Worm (Caenorhabditis elegans) whole organism, early embryonic: ENCODE data around the gene ints-6.
"Not testable (repeated sequence)": the region's sequence is repeated elsewhere in the genome, so short reads cannot be mapped to it uniquely, and the experiment has no call there.

Source experiments
- B0310.2 ChIP-seq: sonication (generic microtip); optimal IDR thresholded peaks from 2 replicates; lab custom pipeline; 2016; ENCODE audit warnings: mild to moderate bottlenecking, missing genetic modification characterization, missing compliant biosample characterization
- F13C5.2 ChIP-seq: sonication (generic microtip); optimal IDR thresholded peaks from 2 replicates; lab custom pipeline; 2017; ENCODE audit warnings: mild to moderate bottlenecking, missing genetic modification characterization, inconsistent platforms, missing compliant biosample characterization
- aly-1 ChIP-seq: sonication (generic microtip); optimal IDR thresholded peaks from 2 replicates; lab custom pipeline; 2016; ENCODE audit warnings: missing genetic modification characterization, missing compliant biosample characterization
- ama-1 ChIP-seq: fragments of 150-350 bp; optimal IDR thresholded peaks from 2 replicates; lab custom pipeline; 2014
- ceh-13 ChIP-seq: fragments of 200-800 bp; sonication (Bioruptor generic); optimal IDR thresholded peaks from 2 replicates; lab custom pipeline; 2018; ENCODE audit warnings: mild to moderate bottlenecking, missing genetic modification characterization, missing compliant biosample characterization
- ceh-36 ChIP-seq: sonication (generic microtip); optimal IDR thresholded peaks from 2 replicates; lab custom pipeline; 2016; ENCODE audit warnings: missing genetic modification characterization, inconsistent platforms, missing compliant biosample characterization
- ets-7 ChIP-seq: sonication (generic microtip); optimal IDR thresholded peaks from 2 replicates; lab custom pipeline; 2016; ENCODE audit warnings: missing genotype, missing genetic modification characterization, missing compliant biosample characterization
- flt-1 ChIP-seq: fragments of 200-800 bp; sonication (Bioruptor generic); IDR thresholded peaks from 2 replicates; pipeline ENCODE4 v1.3.6; 2022; ENCODE audit warnings: missing genetic modification characterization, missing compliant biosample characterization
- hmbx-1 ChIP-seq: sonication (generic microtip); optimal IDR thresholded peaks from 2 replicates; lab custom pipeline; 2016; ENCODE audit warnings: mild to moderate bottlenecking, missing genetic modification characterization, missing compliant biosample characterization
- hmg-4 ChIP-seq: fragments of 200-800 bp; sonication (Bioruptor generic); optimal IDR thresholded peaks from 2 replicates; lab custom pipeline; 2018; ENCODE audit warnings: mild to moderate bottlenecking, missing genetic modification characterization, missing compliant biosample characterization
- hnd-1 ChIP-seq: sonication (generic microtip); optimal IDR thresholded peaks from 2 replicates; lab custom pipeline; 2016; ENCODE audit warnings: missing genetic modification characterization, missing compliant biosample characterization
- pes-1 ChIP-seq: fragments of 200-800 bp; sonication (Bioruptor generic); IDR thresholded peaks from 2 replicates; pipeline ENCODE4 v1.3.6; 2022; ENCODE audit warnings: missing genetic modification reagents, missing genetic modification characterization, missing compliant biosample characterization
- scrt-1 ChIP-seq: fragments of 200-800 bp; sonication (Bioruptor generic); IDR thresholded peaks from 2 replicates; pipeline ENCODE4 v1.3.6; 2022; ENCODE audit warnings: missing genetic modification characterization, missing compliant biosample characterization
- sea-1 ChIP-seq: fragments of 200-800 bp; sonication (Bioruptor generic); conservative IDR thresholded peaks from 2 replicates; pipeline ENCODE4 v1.3.6; 2022; ENCODE audit warnings: missing genetic modification characterization, missing compliant biosample characterization
- tbx-11 ChIP-seq: fragments of 200-800 bp; sonication (Bioruptor generic); IDR thresholded peaks from 2 replicates; pipeline ENCODE4 v1.3.6; 2022; ENCODE audit warnings: missing genetic modification characterization, missing compliant biosample characterization
- tbx-37 ChIP-seq: fragments of 200-800 bp; sonication (Bioruptor generic); conservative IDR thresholded peaks from 2 replicates; pipeline ENCODE4 v1.3.6; 2022; ENCODE audit warnings: missing genetic modification reagents, missing genetic modification characterization, missing compliant biosample characterization
- tra-4 ChIP-seq: sonication (generic microtip); optimal IDR thresholded peaks from 2 replicates; lab custom pipeline; 2017; ENCODE audit warnings: missing genetic modification characterization, missing compliant biosample characterization

The ints-6 gene

ce11 chrIV:8687605-8688191 is 3.8 kb upstream of the ints-6 start, which contains the start of gene snrp-3:
Gene snrp-3, minus strand, starts transcription at chrIV:8687810.
- no peak for TF ChIP-seq tbx-37 (GFP tag; lab: Robert Waterston, UW)
- TF ChIP-seq hmg-4 (GFP tag; lab: Kevin White, UChicago): no peak
- peak; percentile 41 for TF ChIP-seq F13C5.2 (tag; lab: Kevin White, UChicago)
- TF ChIP-seq hnd-1: no peak

ce11 chrIV:8697436-8697835 is 5.9 kb downstream of the ints-6 start, which contains the start of gene ttll-11:
Gene ttll-11, plus strand, starts transcription at chrIV:8697736.
- no peak for TF ChIP-seq hmbx-1 (tag; lab: Kevin White, UChicago)
- TF ChIP-seq ets-7 (tag; lab: Kevin White, UChicago): no peak
- no peak for TF ChIP-seq aly-1
- no peak for TF ChIP-seq scrt-1 (GFP tag; lab: Robert Waterston, UW)
- no peak for TF ChIP-seq ceh-13 (GFP tag; lab: Kevin White, UChicago)
- TF ChIP-seq ceh-36 (tag; lab: Kevin White, UChicago): no peak
- no peak for TF ChIP-seq hmg-4 (GFP tag; lab: Kevin White, UChicago)
- no peak for TF ChIP-seq tra-4 (tag; lab: Kevin White, UChicago)
- TF ChIP-seq sea-1 (GFP tag; lab: Robert Waterston, UW): no peak
- no peak for TF ChIP-seq B0310.2 (tag; lab: Kevin White, UChicago)
- TF ChIP-seq tbx-37 (GFP tag; lab: Robert Waterston, UW): no peak
- TF ChIP-seq hnd-1: no peak
- TF ChIP-seq ama-1 (lab: Kevin White, UChicago): no peak
- no peak for TF ChIP-seq flt-1 (GFP tag; lab: Robert Waterston, UW)

- no peak for TF ChIP-seq ceh-36 (tag; lab: Kevin White, UChicago)
- TF ChIP-seq tbx-11 (GFP tag; lab: Robert Waterston, UW): no peak
- no peak for TF ChIP-seq flt-1 (GFP tag; lab: Robert Waterston, UW)
- TF ChIP-seq hnd-1: no peak
- TF ChIP-seq B0310.2 (tag; lab: Kevin White, UChicago): no peak
- TF ChIP-seq tra-4 (tag; lab: Kevin White, UChicago): no peak
- no peak for TF ChIP-seq pes-1
- TF ChIP-seq ceh-13 (GFP tag; lab: Kevin White, UChicago): no peak
- TF ChIP-seq ama-1 (lab: Kevin White, UChicago): no peak
- no peak for TF ChIP-seq hmg-4 (GFP tag; lab: Kevin White, UChicago)
- no peak for TF ChIP-seq sea-1 (GFP tag; lab: Robert Waterston, UW)
- no peak for TF ChIP-seq aly-1
- no peak for TF ChIP-seq hmbx-1 (tag; lab: Kevin White, UChicago)
- TF ChIP-seq ets-7 (tag; lab: Kevin White, UChicago): no peak
- no peak for TF ChIP-seq F13C5.2 (tag; lab: Kevin White, UChicago)
- no peak for TF ChIP-seq tbx-37 (GFP tag; lab: Robert Waterston, UW)
Observed at ce11 chrIV:8705504-8705903, 14.0 kb downstream of the ints-6 start, which contains the start of gene H23L24.4. Gene H23L24.4, minus strand, starts transcription at chrIV:8705604.

ce11 chrIV:8708046-8708445 is 16.5 kb downstream of the ints-6 start:
- TF ChIP-seq tbx-11 (GFP tag; lab: Robert Waterston, UW): no peak
- TF ChIP-seq flt-1 (GFP tag; lab: Robert Waterston, UW): no peak
- no peak for TF ChIP-seq tbx-37 (GFP tag; lab: Robert Waterston, UW)
- TF ChIP-seq hnd-1: no peak
- TF ChIP-seq ets-7 (tag; lab: Kevin White, UChicago): no peak
- TF ChIP-seq aly-1: no peak
- no peak for TF ChIP-seq ceh-13 (GFP tag; lab: Kevin White, UChicago)
- TF ChIP-seq scrt-1 (GFP tag; lab: Robert Waterston, UW): no peak
- no peak for TF ChIP-seq F13C5.2 (tag; lab: Kevin White, UChicago)
- no peak for TF ChIP-seq ama-1 (lab: Kevin White, UChicago)
- no peak for TF ChIP-seq sea-1 (GFP tag; lab: Robert Waterston, UW)
- no peak for TF ChIP-seq tra-4 (tag; lab: Kevin White, UChicago)
- TF ChIP-seq B0310.2 (tag; lab: Kevin White, UChicago): no peak
- TF ChIP-seq pes-1: no peak

- not testable (repeated sequence) for TF ChIP-seq tbx-11 (GFP tag; lab: Robert Waterston, UW); hmg-4 (GFP tag; lab: Kevin White, UChicago); F13C5.2 (tag; lab: Kevin White, UChicago)
Observed at ce11 chrIV:8715032-8715431, 23.5 kb downstream of the ints-6 start, which contains the start of the genes parg-2 and ipla-5. Gene parg-2, minus strand, starts transcription at chrIV:8715132. Gene ipla-5, plus strand, starts transcription at chrIV:8715247.

- no peak for TF ChIP-seq scrt-1 (GFP tag; lab: Robert Waterston, UW)
- no peak for TF ChIP-seq ceh-13 (GFP tag; lab: Kevin White, UChicago)
- TF ChIP-seq tbx-37 (GFP tag; lab: Robert Waterston, UW): no peak
Observed at ce11 chrIV:8718153-8718552, 26.6 kb downstream of the ints-6 start, which contains the start of gene H23L24.1. Gene H23L24.1, plus strand, starts transcription at chrIV:8718453.

ce11 chrIV:8722801-8723200 is 31.3 kb downstream of the ints-6 start:
- TF ChIP-seq B0310.2 (tag; lab: Kevin White, UChicago) (no peak), flt-1 (GFP tag; lab: Robert Waterston, UW) (no peak), ets-7 (tag; lab: Kevin White, UChicago) (no peak), hnd-1 (no peak), ceh-36 (tag; lab: Kevin White, UChicago) (no peak), tbx-11 (GFP tag; lab: Robert Waterston, UW) (no peak), pes-1 (no peak), sea-1 (GFP tag; lab: Robert Waterston, UW) (no peak)
